Fruit fly (Drosophila melanogaster): ENCODE results near the gene CG31368.

Gene CG31368

dm6 chr3R:11868562-11868961 lies 14.0 kb upstream of the CG31368 start:
- TF ChIP-seq Vsx2 (GFP tag; optimal IDR thresholded peaks at IDR 0.05; ENCODE audit: partially characterized antibody) (peak; percentile 14), fru (GFP tag; optimal IDR thresholded peaks at IDR 0.05) (peak; percentile 50), Rel (GFP tag; optimal IDR thresholded peaks at IDR 0.05) (peak; percentile 32), Rel (tag; optimal IDR thresholded peaks at IDR 0.05) (no peak), Dif (GFP tag; optimal IDR thresholded peaks at IDR 0.05; ENCODE audit: partially characterized antibody) (peak; percentile 61), N (GFP tag; optimal IDR thresholded peaks at IDR 0.05) (peak; percentile 9), dl (GFP tag; optimal IDR thresholded peaks at IDR 0.05; ENCODE audit: insufficient read depth in 1 of 2, partially characterized antibody in 2 of 2) (peak in 1 of 2 experiments; percentile 22), sage (GFP tag; optimal IDR thresholded peaks at IDR 0.05) (no peak), Hr83 (GFP tag; optimal IDR thresholded peaks at IDR 0.05; ENCODE audit: poor library complexity, severe bottlenecking) (no peak)

dm6 chr3R:11869169-11869568 lies 13.4 kb upstream of the CG31368 start, which contains the start of gene CG6959:
CG6959 (minus strand) TSS chr3R:11869460.
- TF ChIP-seq Rel (GFP tag; optimal IDR thresholded peaks at IDR 0.05) (no peak), Rel (tag; optimal IDR thresholded peaks at IDR 0.05) (no peak), jim (GFP tag; optimal IDR thresholded peaks at IDR 0.05) (no peak), Hr83 (GFP tag; optimal IDR thresholded peaks at IDR 0.05; ENCODE audit: poor library complexity, severe bottlenecking) (peak; percentile 28), rgr (GFP tag; optimal IDR thresholded peaks at IDR 0.05) (peak; percentile 9), Hnf4 (GFP tag; optimal IDR thresholded peaks at IDR 0.05) (no peak), woc (GFP tag; optimal IDR thresholded peaks at IDR 0.05) (no peak), N (GFP tag; optimal IDR thresholded peaks at IDR 0.05) (no peak), sage (GFP tag; optimal IDR thresholded peaks at IDR 0.05) (no peak), psq (GFP tag; optimal IDR thresholded peaks at IDR 0.05) (no peak), Dif (GFP tag; optimal IDR thresholded peaks at IDR 0.05; ENCODE audit: partially characterized antibody) (no peak), Abd-B (GFP tag; optimal IDR thresholded peaks at IDR 0.05) (no peak), usp (GFP tag; optimal IDR thresholded peaks at IDR 0.05) (no peak)

- TF ChIP-seq foxo (GFP tag; optimal IDR thresholded peaks at IDR 0.05) = peak in 1 of 2 experiments; percentile 50
- TF ChIP-seq pan (optimal IDR thresholded peaks at IDR 0.05) = no peak
- peak; percentile 37 for TF ChIP-seq HLH106 (tag; optimal IDR thresholded peaks at IDR 0.05)
These were observed 12.9 kb upstream of the CG31368 start for dm6 chr3R:11869675-11870074.

- TF ChIP-seq CG32264 (GFP tag; optimal IDR thresholded peaks at IDR 0.05) (no peak), br (GFP tag; optimal IDR thresholded peaks at IDR 0.05) (no peak), tai (GFP tag; optimal IDR thresholded peaks at IDR 0.05) (no peak), Mio (GFP tag; optimal IDR thresholded peaks at IDR 0.05) (no peak), Rel (GFP tag; optimal IDR thresholded peaks at IDR 0.05) (no peak), Rel (tag; optimal IDR thresholded peaks at IDR 0.05) (no peak), CG9705 (GFP tag; optimal IDR thresholded peaks at IDR 0.05) (no peak), Hnf4 (GFP tag; optimal IDR thresholded peaks at IDR 0.05) (no peak), Dif (GFP tag; optimal IDR thresholded peaks at IDR 0.05; ENCODE audit: partially characterized antibody) (no peak), brk (GFP tag; optimal IDR thresholded peaks at IDR 0.05) (no peak), lola (GFP tag; optimal IDR thresholded peaks at IDR 0.05) (no peak), sage (GFP tag; optimal IDR thresholded peaks at IDR 0.05) (no peak), N (GFP tag; optimal IDR thresholded peaks at IDR 0.05) (no peak), pan (optimal IDR thresholded peaks at IDR 0.05) (no peak), woc (GFP tag; optimal IDR thresholded peaks at IDR 0.05) (no peak), sv (GFP tag; optimal IDR thresholded peaks at IDR 0.05) (no peak)
These were observed 12.5 kb upstream of the CG31368 start for dm6 chr3R:11870135-11870534.

dm6 chr3R:11872692-11873091 lies 9.9 kb upstream of the CG31368 start:
- peak in 1 of 2 experiments; percentile 85 for TF ChIP-seq foxo (GFP tag; optimal IDR thresholded peaks at IDR 0.05)
- peak; percentile 47 for TF ChIP-seq Hnf4 (GFP tag; optimal IDR thresholded peaks at IDR 0.05)
- no peak for TF ChIP-seq lola (GFP tag; optimal IDR thresholded peaks at IDR 0.05)
- peak; percentile 78 for TF ChIP-seq h (GFP tag; optimal IDR thresholded peaks at IDR 0.05)
- TF ChIP-seq tai (GFP tag; optimal IDR thresholded peaks at IDR 0.05) = no peak
- peak; percentile 77 for TF ChIP-seq HLH106 (tag; optimal IDR thresholded peaks at IDR 0.05)
- no peak for TF ChIP-seq Vsx2 (GFP tag; optimal IDR thresholded peaks at IDR 0.05; ENCODE audit: partially characterized antibody)
- peak; percentile 5 for TF ChIP-seq CrebA (GFP tag; optimal IDR thresholded peaks at IDR 0.05; ENCODE audit: borderline replicate concordance)
- no peak for TF ChIP-seq Jra (GFP tag; optimal IDR thresholded peaks at IDR 0.05)
- TF ChIP-seq rgr (GFP tag; optimal IDR thresholded peaks at IDR 0.05) = peak; percentile 59
- no peak for TF ChIP-seq Abd-B (GFP tag; optimal IDR thresholded peaks at IDR 0.05)
- TF ChIP-seq sage (GFP tag; optimal IDR thresholded peaks at IDR 0.05) = peak; percentile 3
- peak; percentile 48 for TF ChIP-seq OdsH (GFP tag; optimal IDR thresholded peaks at IDR 0.05)
- TF ChIP-seq GATAd (GFP tag; optimal IDR thresholded peaks at IDR 0.05) = no peak
- TF ChIP-seq Dif (GFP tag; optimal IDR thresholded peaks at IDR 0.05; ENCODE audit: partially characterized antibody) = no peak
- TF ChIP-seq usp (GFP tag; optimal IDR thresholded peaks at IDR 0.05) = no peak
- no peak for TF ChIP-seq Myc (optimal IDR thresholded peaks at IDR 0.05)
- TF ChIP-seq fru (GFP tag; optimal IDR thresholded peaks at IDR 0.05) = peak; percentile 81
- TF ChIP-seq Hr83 (GFP tag; optimal IDR thresholded peaks at IDR 0.05; ENCODE audit: poor library complexity, severe bottlenecking) = no peak
- no peak for TF ChIP-seq jim (GFP tag; optimal IDR thresholded peaks at IDR 0.05)
- TF ChIP-seq CG32264 (GFP tag; optimal IDR thresholded peaks at IDR 0.05) = no peak
- TF ChIP-seq pan (optimal IDR thresholded peaks at IDR 0.05) = no peak
- no peak for TF ChIP-seq Dfd (GFP tag; optimal IDR thresholded peaks at IDR 0.05)
- TF ChIP-seq dl (GFP tag; optimal IDR thresholded peaks at IDR 0.05; ENCODE audit: insufficient read depth in 1 of 2, partially characterized antibody in 2 of 2) = no peak
- TF ChIP-seq sv (GFP tag; optimal IDR thresholded peaks at IDR 0.05) = no peak
- TF ChIP-seq psq (GFP tag; optimal IDR thresholded peaks at IDR 0.05) = peak; percentile 55
- no peak for TF ChIP-seq brk (GFP tag; optimal IDR thresholded peaks at IDR 0.05)
- TF ChIP-seq CG9705 (GFP tag; optimal IDR thresholded peaks at IDR 0.05) = no peak
- TF ChIP-seq woc (GFP tag; optimal IDR thresholded peaks at IDR 0.05) = peak; percentile 43
- no peak for TF ChIP-seq Mio (GFP tag; optimal IDR thresholded peaks at IDR 0.05)
- TF ChIP-seq Rel (GFP tag; optimal IDR thresholded peaks at IDR 0.05) = peak; percentile 19
- TF ChIP-seq Rel (tag; optimal IDR thresholded peaks at IDR 0.05) = no peak
- peak; percentile 49 for TF ChIP-seq dmrt93B (GFP tag; optimal IDR thresholded peaks at IDR 0.05)
- no peak for TF ChIP-seq dsf (GFP tag; optimal IDR thresholded peaks at IDR 0.05; ENCODE audit: borderline replicate concordance)
- peak; percentile 45 for TF ChIP-seq br (GFP tag; optimal IDR thresholded peaks at IDR 0.05)
